Fruit fly (Drosophila melanogaster) whole organism, embryonic: ENCODE measurements around the gene CG10208.

Experiments used
- BEAF-32 ChIP-seq: fragments of 200-800 bp; sonication (Bioruptor generic); optimal IDR thresholded peaks from 3 replicates; lab custom pipeline; 2017; ENCODE audit warnings: missing biosample characterization, missing genetic modification characterization, mild to moderate bottlenecking, moderate library complexity, missing genetic modification reagents
- CG18262 ChIP-seq: fragments of 200-800 bp; optimal IDR thresholded peaks from 3 replicates; lab custom pipeline; 2019; ENCODE audit warnings: missing biosample characterization, mild to moderate bottlenecking, missing genetic modification characterization, moderate library complexity
- CG3065 ChIP-seq: fragments of 200-800 bp; sonication (Bioruptor generic); optimal IDR thresholded peaks from 2 replicates; lab custom pipeline; 2016; ENCODE audit warnings: missing biosample characterization, missing genetic modification characterization
- CG4282 ChIP-seq: fragments of 200-800 bp; sonication (Bioruptor generic); optimal IDR thresholded peaks from 2 replicates; lab custom pipeline; 2016; ENCODE audit warnings: missing biosample characterization, missing genetic modification characterization
- CG6765 ChIP-seq: fragments of 200-800 bp; sonication (Bioruptor generic); optimal IDR thresholded peaks from 3 replicates; lab custom pipeline; 2017; ENCODE audit warnings: missing biosample characterization, mild to moderate bottlenecking, missing genetic modification characterization
- CG7963 ChIP-seq: fragments of 200-800 bp; sonication (Bioruptor generic); IDR thresholded peaks from 3 replicates; pipeline ENCODE4 v1.3.6; 2022; ENCODE audit warnings: missing biosample characterization, missing genetic modification characterization; ENCODE audit not compliant: partially characterized antibody
- Dll ChIP-seq: fragments of 200-800 bp; sonication (Bioruptor generic); IDR thresholded peaks from 4 replicates; pipeline ENCODE4 v1.3.6; 2022; ENCODE audit warnings: missing biosample characterization, missing genetic modification characterization; ENCODE audit not compliant: partially characterized antibody
- Ets65A ChIP-seq: fragments of 200-800 bp; sonication (Bioruptor generic); peaks from one replicate; lab custom pipeline; 2016; ENCODE audit warnings: missing biosample characterization, missing genetic modification characterization
- Fer3 ChIP-seq: fragments of 200-800 bp; sonication (Bioruptor generic); optimal IDR thresholded peaks from 2 replicates; lab custom pipeline; 2018; ENCODE audit warnings: missing biosample characterization, mild to moderate bottlenecking, missing genetic modification characterization, moderate library complexity
- HmgD ChIP-seq: fragments of 200-800 bp; sonication (Bioruptor generic); optimal IDR thresholded peaks from 3 replicates; lab custom pipeline; 2016; ENCODE audit warnings: missing biosample characterization, missing genetic modification characterization
- Side ChIP-seq: fragments of 200-800 bp; sonication (Bioruptor generic); optimal IDR thresholded peaks from 2 replicates; lab custom pipeline; 2016; ENCODE audit warnings: missing biosample characterization, missing genetic modification characterization
- amos ChIP-seq: fragments of 200-800 bp; sonication (Bioruptor generic); IDR thresholded peaks from 2 replicates; pipeline ENCODE4 v1.3.6; 2022; ENCODE audit warnings: missing biosample characterization, missing genetic modification characterization; ENCODE audit not compliant: partially characterized antibody
- salm ChIP-seq: fragments of 200-800 bp; sonication (Bioruptor generic); optimal IDR thresholded peaks from 2 replicates; lab custom pipeline; 2018; ENCODE audit warnings: missing biosample characterization, mild to moderate bottlenecking, missing genetic modification characterization
- twi ChIP-seq: fragments of 200-800 bp; optimal IDR thresholded peaks from 2 replicates; lab custom pipeline; 2019; ENCODE audit warnings: missing biosample characterization, mild to moderate bottlenecking, missing genetic modification characterization, moderate library complexity

- peak; percentile 93 for TF ChIP-seq HmgD (GFP tag; lab: Kevin White, UChicago)
- TF ChIP-seq CG3065 (GFP tag; lab: Kevin White, UChicago): peak; percentile 96
- TF ChIP-seq salm (tag; lab: Kevin White, UChicago): peak; percentile 95
- TF ChIP-seq Side (GFP tag; lab: Kevin White, UChicago): peak; percentile 96
- peak; percentile 97 for TF ChIP-seq CG6765 (GFP tag; lab: Kevin White, UChicago)
- TF ChIP-seq CG18262 (tag; lab: Kevin White, UChicago): peak; percentile 99
- 0 out of 4 replicates have a peak, but pooled peaks have one; percentile 32 for TF ChIP-seq Dll
- no peak for TF ChIP-seq CG7963
- peak; percentile 27; the same call in 1 of the 2 replicates for TF ChIP-seq amos (GFP tag; lab: Robert Waterston, UW)
- peak; percentile 100 for TF ChIP-seq Ets65A (GFP tag; lab: Kevin White, UChicago)
- TF ChIP-seq BEAF-32 (GFP tag; lab: Kevin White, UChicago): peak; percentile 64
- TF ChIP-seq twi (tag; lab: Kevin White, UChicago): peak; percentile 97
- TF ChIP-seq CG4282: peak; percentile 90
- peak; percentile 97 for TF ChIP-seq Fer3
These were observed 15.9 kb downstream of the CG10208 start, which contains the start of the genes PTPMT1 and Hrd3 for dm6 chr3R:23757912-23758607.
